Worm (Caenorhabditis elegans) whole organism, L1 larva: ENCODE results near the gene C40C9.4.

Source experiments
- blmp-1 ChIP-seq: fragments of 150-350 bp; optimal IDR thresholded peaks from 2 replicates; lab custom pipeline; 2014; ENCODE audit warnings: missing biosample characterization, missing genetic modification characterization
- dpl-1 ChIP-seq, 3 experiments: fragments of 150-350 bp in 2 of 3; sonication (generic microtip) in 1 of 3; optimal IDR thresholded peaks; 2 replicates each; lab custom pipeline; 2014 to 2017; ENCODE audit warnings: missing biosample characterization in 3 of 3, missing genetic modification characterization in 3 of 3, missing genetic modification reagents in 3 of 3
- efl-1 ChIP-seq, 4 experiments: fragments of 150-350 bp; optimal IDR thresholded peaks in 3 of 4; peaks in 1 of 4; 1 replicate in 1 of 4; 2 replicates in 3 of 4; lab custom pipeline; 2014; ENCODE audit warnings: missing biosample characterization in 2 of 4, missing genetic modification characterization in 2 of 4, missing genetic modification reagents in 2 of 4
- fos-1 ChIP-seq: fragments of 150-350 bp; optimal IDR thresholded peaks from 2 replicates; lab custom pipeline; 2014; ENCODE audit warnings: missing biosample characterization, missing genetic modification characterization
- lin-15B ChIP-seq: fragments of 150-350 bp; sonication (generic microtip); optimal IDR thresholded peaks from 3 replicates; lab custom pipeline; 2014; ENCODE audit warnings: missing biosample characterization, missing genetic modification characterization
- nhr-12 ChIP-seq: sonication (generic microtip); optimal IDR thresholded peaks from 2 replicates; lab custom pipeline; 2017; ENCODE audit warnings: missing biosample characterization, missing genetic modification characterization
- nhr-20 ChIP-seq: sonication (generic microtip); optimal IDR thresholded peaks from 2 replicates; lab custom pipeline; 2016; ENCODE audit warnings: mild to moderate bottlenecking, missing genetic modification characterization, missing compliant biosample characterization
- nhr-237 ChIP-seq: fragments of 150-350 bp; optimal IDR thresholded peaks from 2 replicates; lab custom pipeline; 2014; ENCODE audit warnings: missing biosample characterization, missing genetic modification characterization
- nhr-76 ChIP-seq: sonication (generic microtip); optimal IDR thresholded peaks from 2 replicates; lab custom pipeline; 2017; ENCODE audit warnings: missing biosample characterization, missing genetic modification characterization
- snpc-4 ChIP-seq: fragments of 150-350 bp; optimal IDR thresholded peaks from 2 replicates; lab custom pipeline; 2014; ENCODE audit warnings: missing biosample characterization, missing genetic modification characterization
- sptf-1 ChIP-seq: fragments of 150-350 bp; optimal IDR thresholded peaks from 2 replicates; lab custom pipeline; 2014; ENCODE audit warnings: missing biosample characterization, missing genetic modification characterization
- unc-130 ChIP-seq: fragments of 150-350 bp; optimal IDR thresholded peaks from 2 replicates; lab custom pipeline; 2017; ENCODE audit warnings: missing biosample characterization, missing genetic modification characterization, inconsistent platforms
- unc-62 ChIP-seq: fragments of 150-350 bp; optimal IDR thresholded peaks from 2 replicates; lab custom pipeline; 2014; ENCODE audit warnings: missing biosample characterization, missing genetic modification reagents, missing genetic modification characterization

ce11 chrX:13687655-13688054, 36.8 kb downstream of the C40C9.4 start, which contains the start of gene adm-2:
- TF ChIP-seq nhr-76 (tag; lab: Kevin White, UChicago): no peak
- no peak for TF ChIP-seq unc-62 (GFP tag; lab: Kevin White, UChicago)
- no peak for TF ChIP-seq unc-130 (tag; lab: Kevin White, UChicago)
- no peak for TF ChIP-seq sptf-1 (tag; lab: Kevin White, UChicago)
- TF ChIP-seq nhr-12 (tag; lab: Kevin White, UChicago): no peak
- TF ChIP-seq dpl-1 (GFP tag; optimal IDR thresholded peaks at IDR 0.05; lab: Kevin White, UChicago): no peak
- TF ChIP-seq fos-1 (tag; lab: Kevin White, UChicago): no peak
- no peak for TF ChIP-seq snpc-4
- no peak for TF ChIP-seq nhr-20 (tag; lab: Kevin White, UChicago)
- TF ChIP-seq efl-1 (optimal IDR thresholded peaks at IDR 0.05; lab: Kevin White, UChicago): no peak
- no peak for TF ChIP-seq efl-1 (GFP tag; optimal IDR thresholded peaks at IDR 0.05 in 1 of 2; lab: Kevin White, UChicago)
- no peak for TF ChIP-seq lin-15B
- TF ChIP-seq blmp-1 (tag; lab: Kevin White, UChicago): no peak
- TF ChIP-seq nhr-237: no peak
